Fruit fly (Drosophila melanogaster) whole organism, wandering third instar larva: ENCODE data around the gene CG32147.

Experiments
- Abd-B ChIP-seq: fragments of >200 bp; optimal IDR thresholded peaks from 2 replicates; lab custom pipeline; 2017; ENCODE audit warnings: missing biosample characterization, missing genetic modification characterization
- CrebA ChIP-seq: fragments of 200-800 bp; sonication (Bioruptor generic); optimal IDR thresholded peaks from 2 replicates; lab custom pipeline; 2016; ENCODE audit warnings: missing biosample characterization, mild to moderate bottlenecking, missing genetic modification characterization, borderline replicate concordance
- HLH106 ChIP-seq: fragments of 200-800 bp; optimal IDR thresholded peaks from 3 replicates; lab custom pipeline; 2019; ENCODE audit warnings: missing biosample characterization, mild to moderate bottlenecking, missing genetic modification characterization, moderate library complexity
- OdsH ChIP-seq: fragments of 200-800 bp; sonication (Bioruptor generic); optimal IDR thresholded peaks from 2 replicates; lab custom pipeline; 2016; ENCODE audit warnings: missing biosample characterization, mild to moderate bottlenecking, missing genetic modification characterization
- fru ChIP-seq: fragments of 200-800 bp; sonication (Bioruptor generic); optimal IDR thresholded peaks from 3 replicates; lab custom pipeline; 2016; ENCODE audit warnings: missing biosample characterization, mild to moderate bottlenecking, missing genetic modification characterization
- tai ChIP-seq: sonication (Bioruptor generic); optimal IDR thresholded peaks from 2 replicates; lab custom pipeline; 2016; ENCODE audit warnings: missing biosample characterization, missing genetic modification characterization
- usp ChIP-seq: fragments of >200 bp; optimal IDR thresholded peaks from 2 replicates; lab custom pipeline; 2017; ENCODE audit warnings: missing biosample characterization, missing genetic modification characterization

DNA sequence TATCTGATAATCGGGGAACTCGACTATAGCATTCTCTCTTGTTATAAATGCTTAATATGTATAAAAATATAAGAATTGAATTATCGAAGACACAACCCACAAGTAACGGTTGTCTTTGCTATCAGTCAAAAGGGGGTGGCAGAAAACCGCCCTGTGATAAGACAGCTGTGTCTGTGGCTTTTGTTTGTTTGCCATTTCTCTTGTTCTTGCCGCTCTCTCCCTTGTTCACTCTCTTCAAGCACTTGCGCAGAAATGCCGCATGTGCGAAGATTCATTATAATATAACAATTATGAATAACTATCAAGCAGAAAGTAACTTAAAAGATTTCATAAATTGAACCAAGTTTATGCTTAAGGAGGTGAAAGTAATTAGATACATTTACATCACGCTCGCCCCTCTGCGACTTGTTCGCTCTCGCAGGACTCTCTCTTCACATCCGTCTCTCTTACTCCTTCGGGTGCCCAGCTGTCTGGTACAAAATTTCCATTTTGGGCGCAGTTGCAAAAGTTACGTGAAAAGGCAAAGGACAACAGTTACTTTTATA is 2.9 kb upstream of the CG32147 start, which contains the start of gene FucTA:
- TF ChIP-seq OdsH (GFP tag; lab: Kevin White, UChicago) (no peak), HLH106 (tag; lab: Kevin White, UChicago) (no peak), CrebA (GFP tag; lab: Kevin White, UChicago) (no peak), tai (GFP tag; lab: Kevin White, UChicago) (no peak), fru (GFP tag; lab: Kevin White, UChicago) (no peak), Abd-B (no peak), usp (no peak)
